Fruit fly (Drosophila melanogaster) whole organism, embryonic: Measurements from ENCODE around the gene sno.

Source experiments
- BEAF-32 ChIP-seq: fragments of 200-800 bp; sonication (Bioruptor generic); optimal IDR thresholded peaks from 3 replicates; lab custom pipeline; 2017; ENCODE audit warnings: missing biosample characterization, missing genetic modification characterization, mild to moderate bottlenecking, moderate library complexity, missing genetic modification reagents
- Bteb2 ChIP-seq: fragments of 200-800 bp; sonication (Bioruptor generic); optimal IDR thresholded peaks from 2 replicates; lab custom pipeline; 2016; ENCODE audit warnings: missing biosample characterization, missing genetic modification characterization
- CG11085 ChIP-seq: fragments of 200-800 bp; sonication (Bioruptor generic); IDR thresholded peaks from 2 replicates; pipeline ENCODE4 v1.3.6; 2022; ENCODE audit warnings: missing biosample characterization, missing genetic modification characterization
- CG11456 ChIP-seq: fragments of 200-800 bp; sonication (Bioruptor generic); IDR thresholded peaks from 3 replicates; pipeline ENCODE4 v1.3.6; 2022; ENCODE audit warnings: missing biosample characterization, missing genetic modification characterization
- CG11723 ChIP-seq: fragments of 200-800 bp; sonication (Bioruptor generic); optimal IDR thresholded peaks from 2 replicates; lab custom pipeline; 2017; ENCODE audit warnings: missing biosample characterization, mild to moderate bottlenecking, missing genetic modification characterization
- CG12104 ChIP-seq: fragments of 200-800 bp; sonication (Bioruptor generic); optimal IDR thresholded peaks from 3 replicates; lab custom pipeline; 2016; ENCODE audit warnings: missing biosample characterization, missing genetic modification characterization
- CG12391 ChIP-seq: fragments of 200-800 bp; sonication (Bioruptor generic); optimal IDR thresholded peaks from 3 replicates; lab custom pipeline; 2018; ENCODE audit warnings: missing biosample characterization, mild to moderate bottlenecking, missing genetic modification characterization, moderate library complexity
- CG13775 ChIP-seq: fragments of 200-800 bp; sonication (Bioruptor generic); optimal IDR thresholded peaks from 3 replicates; lab custom pipeline; 2017; ENCODE audit warnings: missing biosample characterization, mild to moderate bottlenecking, missing genetic modification characterization
- CG1529 ChIP-seq: fragments of 200-800 bp; sonication (Bioruptor generic); optimal IDR thresholded peaks from 3 replicates; lab custom pipeline; 2018; ENCODE audit warnings: missing biosample characterization, missing genetic modification characterization
- CG17385 ChIP-seq: fragments of 200-800 bp; sonication (Bioruptor generic); optimal IDR thresholded peaks from 3 replicates; lab custom pipeline; 2018; ENCODE audit warnings: missing biosample characterization, mild to moderate bottlenecking, missing genetic modification characterization
- CG17568 ChIP-seq: fragments of 200-800 bp; sonication (Bioruptor generic); optimal IDR thresholded peaks from 2 replicates; lab custom pipeline; 2018; ENCODE audit warnings: missing biosample characterization, mild to moderate bottlenecking, missing genetic modification characterization, moderate library complexity
- CG17612 ChIP-seq: fragments of 200-800 bp; sonication (Bioruptor generic); IDR thresholded peaks from 2 replicates; pipeline ENCODE4 v1.3.6; 2022; ENCODE audit warnings: missing biosample characterization, missing genetic modification characterization
- CG18262 ChIP-seq: fragments of 200-800 bp; optimal IDR thresholded peaks from 3 replicates; lab custom pipeline; 2019; ENCODE audit warnings: missing biosample characterization, mild to moderate bottlenecking, missing genetic modification characterization, moderate library complexity
- CG2116 ChIP-seq: fragments of 200-800 bp; sonication (Bioruptor generic); optimal IDR thresholded peaks from 3 replicates; lab custom pipeline; 2018; ENCODE audit warnings: missing biosample characterization, mild to moderate bottlenecking, missing genetic modification characterization
- CG2678 ChIP-seq: fragments of 200-800 bp; sonication (Bioruptor generic); optimal IDR thresholded peaks from 3 replicates; lab custom pipeline; 2019; ENCODE audit warnings: missing biosample characterization, mild to moderate bottlenecking, missing genetic modification characterization, moderate library complexity
- CG2712 ChIP-seq: fragments of 200-800 bp; optimal IDR thresholded peaks from 3 replicates; lab custom pipeline; 2019; ENCODE audit warnings: missing biosample characterization, mild to moderate bottlenecking, missing genetic modification characterization, moderate library complexity
- CG30403 ChIP-seq: fragments of 200-800 bp; sonication (Bioruptor generic); optimal IDR thresholded peaks from 3 replicates; lab custom pipeline; 2016; ENCODE audit warnings: missing biosample characterization, missing genetic modification characterization
- CG34422 ChIP-seq: fragments of 200-800 bp; sonication (Bioruptor generic); IDR thresholded peaks from 3 replicates; pipeline ENCODE4 v1.3.6; 2022; ENCODE audit warnings: missing biosample characterization, missing genetic modification characterization
- CG4282 ChIP-seq: fragments of 200-800 bp; sonication (Bioruptor generic); optimal IDR thresholded peaks from 2 replicates; lab custom pipeline; 2016; ENCODE audit warnings: missing biosample characterization, missing genetic modification characterization
- CG4404 ChIP-seq: fragments of 200-800 bp; sonication (Bioruptor generic); IDR thresholded peaks from 2 replicates; pipeline ENCODE4 v1.3.6; 2022; ENCODE audit warnings: missing biosample characterization, missing genetic modification characterization
- CG4424 ChIP-seq: fragments of 200-800 bp; sonication (Bioruptor generic); optimal IDR thresholded peaks from 3 replicates; lab custom pipeline; 2016; ENCODE audit warnings: missing biosample characterization, missing genetic modification characterization
- CG7786 ChIP-seq: fragments of 200-800 bp; sonication (Bioruptor generic); optimal IDR thresholded peaks from 2 replicates; lab custom pipeline; 2016; ENCODE audit warnings: missing biosample characterization, missing genetic modification characterization
- CG7963 ChIP-seq: fragments of 200-800 bp; sonication (Bioruptor generic); IDR thresholded peaks from 3 replicates; pipeline ENCODE4 v1.3.6; 2022; ENCODE audit warnings: missing biosample characterization, missing genetic modification characterization; ENCODE audit not compliant: partially characterized antibody
- CG9215 ChIP-seq: fragments of 200-800 bp; sonication (Bioruptor generic); IDR thresholded peaks from 2 replicates; pipeline ENCODE4 v1.3.6; 2022; ENCODE audit warnings: missing biosample characterization, missing genetic modification characterization
- CG9437 ChIP-seq: fragments of 200-800 bp; sonication (Bioruptor generic); optimal IDR thresholded peaks from 2 replicates; lab custom pipeline; 2018; ENCODE audit warnings: missing biosample characterization, mild to moderate bottlenecking, missing genetic modification characterization
- CG9932 ChIP-seq: fragments of 200-800 bp; sonication (Bioruptor generic); IDR thresholded peaks from 2 replicates; pipeline ENCODE4 v1.3.6; 2022; ENCODE audit warnings: missing biosample characterization, missing genetic modification characterization
- E2f1 ChIP-seq: fragments of 200-800 bp; sonication (Bioruptor generic); IDR thresholded peaks from 2 replicates; pipeline ENCODE4 v1.3.6; 2022; ENCODE audit warnings: missing biosample characterization, missing genetic modification characterization
- Gsc ChIP-seq: fragments of 200-800 bp; sonication (Bioruptor generic); IDR thresholded peaks from 2 replicates; pipeline ENCODE4 v1.3.6; 2022; ENCODE audit warnings: missing biosample characterization, missing genetic modification characterization
- Max ChIP-seq: fragments of 200-800 bp; sonication (Bioruptor generic); optimal IDR thresholded peaks from 2 replicates; lab custom pipeline; 2016; ENCODE audit warnings: missing biosample characterization, mild to moderate bottlenecking, missing genetic modification characterization
- Med ChIP-seq: fragments of 200-800 bp; sonication (Bioruptor generic); peaks from one replicate; lab custom pipeline; 2016; ENCODE audit warnings: missing biosample characterization, missing genetic modification characterization, mild to moderate bottlenecking, inconsistent platforms, moderate library complexity
- Stat92E ChIP-seq, 3 experiments: fragments of >200 bp in 2 of 3; fragments of 200-800 bp in 1 of 3; sonication (Bioruptor generic) in 1 of 3; optimal IDR thresholded peaks; 2 replicates each; lab custom pipeline; 2017 to 2019; ENCODE audit warnings: missing biosample characterization in 3 of 3, missing genetic modification characterization in 3 of 3, mild to moderate bottlenecking in 1 of 3, moderate library complexity in 1 of 3
- ash1 ChIP-seq: fragments of 200-800 bp; sonication (Bioruptor generic); optimal IDR thresholded peaks from 2 replicates; lab custom pipeline; 2018; ENCODE audit warnings: missing biosample characterization, mild to moderate bottlenecking, missing genetic modification characterization
- ato ChIP-seq: fragments of 200-800 bp; sonication (Bioruptor generic); IDR thresholded peaks from 2 replicates; pipeline ENCODE4 v1.3.6; 2022; ENCODE audit warnings: missing biosample characterization, missing genetic modification characterization; ENCODE audit not compliant: partially characterized antibody
- cad ChIP-seq: fragments of >200 bp; optimal IDR thresholded peaks from 2 replicates; lab custom pipeline; 2017; ENCODE audit warnings: missing biosample characterization, missing genetic modification characterization
- chm ChIP-seq: fragments of 200-800 bp; sonication (Bioruptor generic); IDR thresholded peaks from 2 replicates; pipeline ENCODE4 v1.3.6; 2022; ENCODE audit warnings: missing biosample characterization, missing genetic modification characterization
- dan ChIP-seq: fragments of 200-800 bp; sonication (Bioruptor generic); IDR thresholded peaks from 2 replicates; pipeline ENCODE4 v1.3.6; 2022; ENCODE audit warnings: missing biosample characterization, missing genetic modification characterization
- danr ChIP-seq: fragments of 200-800 bp; sonication (Bioruptor generic); IDR thresholded peaks from 2 replicates; pipeline ENCODE4 v1.3.6; 2022; ENCODE audit warnings: missing biosample characterization, missing genetic modification characterization
- disco-r ChIP-seq: fragments of 200-800 bp; sonication (Bioruptor generic); optimal IDR thresholded peaks from 2 replicates; lab custom pipeline; 2016; ENCODE audit warnings: missing biosample characterization, missing genetic modification characterization
- ewg ChIP-seq: fragments of 200-800 bp; sonication (Bioruptor generic); optimal IDR thresholded peaks from 3 replicates; lab custom pipeline; 2017; ENCODE audit warnings: mild to moderate bottlenecking, missing biosample characterization, missing genetic modification reagents, missing genetic modification characterization
- fd64A ChIP-seq: fragments of 200-800 bp; sonication (Bioruptor generic); optimal IDR thresholded peaks from 3 replicates; lab custom pipeline; 2018; ENCODE audit warnings: missing biosample characterization, mild to moderate bottlenecking, missing genetic modification characterization
- grn ChIP-seq: fragments of 200-800 bp; sonication (Bioruptor generic); optimal IDR thresholded peaks from 3 replicates; lab custom pipeline; 2017; ENCODE audit warnings: missing biosample characterization, missing genetic modification characterization
- gsb ChIP-seq: fragments of 200-800 bp; sonication (Bioruptor generic); IDR thresholded peaks from 2 replicates; pipeline ENCODE4 v1.3.6; 2022; ENCODE audit warnings: missing biosample characterization, missing genetic modification characterization
- insv ChIP-seq, 2 experiments: fragments of 200-800 bp; sonication (Bioruptor generic); optimal IDR thresholded peaks; 3 replicates each; lab custom pipeline; 2016 to 2018; ENCODE audit warnings: missing biosample characterization in 2 of 2, missing genetic modification characterization in 2 of 2
- lilli ChIP-seq: fragments of 200-800 bp; sonication (Bioruptor generic); optimal IDR thresholded peaks from 3 replicates; lab custom pipeline; 2016; ENCODE audit warnings: missing biosample characterization, missing genetic modification characterization
- nmo ChIP-seq: fragments of 200-800 bp; sonication (Bioruptor generic); optimal IDR thresholded peaks from 2 replicates; lab custom pipeline; 2018; ENCODE audit warnings: missing biosample characterization, mild to moderate bottlenecking, missing genetic modification characterization, moderate library complexity
- sob ChIP-seq: fragments of 200-800 bp; sonication (Bioruptor generic); IDR thresholded peaks from 2 replicates; pipeline ENCODE4 v1.3.6; 2022; ENCODE audit warnings: missing biosample characterization, missing genetic modification characterization
- tap ChIP-seq: fragments of 200-800 bp; optimal IDR thresholded peaks from 3 replicates; lab custom pipeline; 2019; ENCODE audit warnings: missing biosample characterization, mild to moderate bottlenecking, missing genetic modification characterization, moderate library complexity
- tup ChIP-seq: fragments of 200-800 bp; sonication (Bioruptor generic); optimal IDR thresholded peaks from 2 replicates; lab custom pipeline; 2016; ENCODE audit warnings: missing biosample characterization, mild to moderate bottlenecking, missing genetic modification characterization, moderate library complexity
- vvl ChIP-seq: fragments of 200-800 bp; sonication (Bioruptor generic); IDR thresholded peaks from 2 replicates; pipeline ENCODE4 v1.3.6; 2022; ENCODE audit warnings: missing biosample characterization, missing genetic modification characterization

sno gene

DNA sequence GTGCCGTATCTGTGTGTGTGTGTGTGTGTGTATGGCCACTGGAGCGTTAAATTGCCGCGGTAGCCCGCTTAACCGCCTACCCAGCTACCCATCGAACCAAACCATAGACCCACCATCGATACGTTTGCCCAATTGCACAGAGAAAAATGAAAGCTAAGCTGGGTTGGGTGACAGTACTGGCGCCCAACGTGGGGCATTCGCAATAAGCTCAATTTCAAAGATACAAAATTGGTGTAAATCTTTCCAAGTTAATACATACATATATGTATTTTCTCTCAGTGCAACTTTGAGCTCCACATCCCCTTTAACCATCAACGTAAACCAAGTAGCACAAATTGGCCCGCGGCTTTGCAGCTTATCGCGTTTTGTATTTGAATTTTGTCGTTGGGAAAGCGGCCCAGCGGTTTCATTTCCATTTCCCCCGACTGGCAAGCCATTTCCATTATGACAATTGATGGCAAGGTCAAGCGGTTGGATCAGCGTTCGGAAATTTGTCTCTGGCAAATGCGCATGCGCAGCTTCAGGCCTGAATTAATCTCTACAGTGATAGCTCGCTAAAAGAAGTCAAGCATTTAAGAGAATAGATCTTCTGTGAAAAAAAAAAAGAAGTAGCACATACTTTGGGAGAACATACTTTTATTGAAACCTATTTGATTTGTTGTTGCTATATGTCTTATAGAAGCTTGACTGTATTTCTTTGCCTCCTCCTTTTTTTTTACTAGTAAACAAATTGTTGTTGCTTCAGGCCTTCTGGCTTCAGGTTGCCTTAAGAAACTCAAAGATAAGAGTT, 21.1 kb upstream of the sno start (continued):
- TF ChIP-seq nmo (GFP tag; lab: Kevin White, UChicago), result peak; percentile 49
- TF ChIP-seq ash1, result no peak
- peak; percentile 18 for TF ChIP-seq CG12104
- TF ChIP-seq CG34422 (GFP tag; lab: Robert Waterston, UW), result peak; percentile 77
- TF ChIP-seq CG30403, result peak; percentile 78
- TF ChIP-seq CG18262 (tag; lab: Kevin White, UChicago), result peak; percentile 67
- no peak for TF ChIP-seq Stat92E (GFP tag; optimal IDR thresholded peaks at IDR 0.05; lab: Kevin White, UChicago)
- peak; percentile 88 for TF ChIP-seq vvl (GFP tag; lab: Robert Waterston, UW)
- peak; percentile 80 for TF ChIP-seq CG4424
- peak; percentile 56 for TF ChIP-seq CG17612 (GFP tag; lab: Robert Waterston, UW)
- no peak for TF ChIP-seq Gsc (GFP tag; lab: Robert Waterston, UW)
- peak; percentile 57; the same call in 1 of the 2 replicates for TF ChIP-seq danr (GFP tag; lab: Robert Waterston, UW)
- peak; percentile 28; the same call in 1 of the 2 replicates for TF ChIP-seq CG11085 (GFP tag; lab: Robert Waterston, UW)
- no peak for TF ChIP-seq Bteb2
- peak; percentile 80 for TF ChIP-seq CG2678 (tag; lab: Kevin White, UChicago)
- TF ChIP-seq lilli (GFP tag; lab: Kevin White, UChicago), result peak; percentile 63
- peak; percentile 75 for TF ChIP-seq CG2712 (tag; lab: Kevin White, UChicago)
- peak; percentile 17 for TF ChIP-seq grn
- TF ChIP-seq tup, result peak; percentile 63
- TF ChIP-seq insv (GFP tag; optimal IDR thresholded peaks at IDR 0.05; lab: Kevin White, UChicago), result no peak
- TF ChIP-seq sob (GFP tag; lab: Robert Waterston, UW), result peak; percentile 77
- no peak for TF ChIP-seq BEAF-32
- peak; percentile 50; the same call in 1 of the 2 replicates for TF ChIP-seq CG9215 (GFP tag; lab: Robert Waterston, UW)
- peak; percentile 73 for TF ChIP-seq E2f1 (GFP tag; lab: Robert Waterston, UW)
- peak; percentile 52; the same call in 1 of the 2 replicates for TF ChIP-seq CG4404 (GFP tag; lab: Robert Waterston, UW)
- TF ChIP-seq CG13775, result peak; percentile 46
- TF ChIP-seq ato (GFP tag; lab: Robert Waterston, UW), result no peak
- peak; percentile 14 for TF ChIP-seq CG2116 (GFP tag; lab: Kevin White, UChicago)
- TF ChIP-seq CG9932, result peak; percentile 55
- peak; percentile 46 for TF ChIP-seq CG9437
- peak; percentile 78 for TF ChIP-seq tap
- peak; percentile 46 for TF ChIP-seq disco-r (GFP tag; lab: Kevin White, UChicago)
- TF ChIP-seq CG4282 (GFP tag; lab: Kevin White, UChicago), result peak; percentile 18
- peak; percentile 55; the same call in 2 of the 3 replicates for TF ChIP-seq CG11456 (GFP tag; lab: Robert Waterston, UW)
- TF ChIP-seq Max (GFP tag; lab: Kevin White, UChicago), result peak; percentile 37
- TF ChIP-seq Med (GFP tag; lab: Kevin White, UChicago), result peak; percentile 96
- peak; percentile 80 for TF ChIP-seq chm (GFP tag; lab: Robert Waterston, UW)
- peak; percentile 67 for TF ChIP-seq CG12391 (tag; lab: Kevin White, UChicago)
- peak; percentile 20; the same call in 1 of the 2 replicates for TF ChIP-seq dan (GFP tag; lab: Robert Waterston, UW)
- TF ChIP-seq ewg (GFP tag; lab: Kevin White, UChicago), result peak; percentile 48
- no peak for TF ChIP-seq cad (GFP tag; lab: Kevin White, UChicago)
- TF ChIP-seq fd64A (GFP tag; lab: Kevin White, UChicago), result peak; percentile 45
- TF ChIP-seq CG1529 (GFP tag; lab: Kevin White, UChicago), result peak; percentile 53
- peak; percentile 51 for TF ChIP-seq CG11723
- peak; percentile 60 for TF ChIP-seq CG17385 (GFP tag; lab: Kevin White, UChicago)
- TF ChIP-seq CG7786 (GFP tag; lab: Kevin White, UChicago), result peak; percentile 71
- TF ChIP-seq CG17568 (GFP tag; lab: Kevin White, UChicago), result peak; percentile 60
- peak; percentile 65 for TF ChIP-seq gsb
- TF ChIP-seq CG7963, result no peak
